Fruit fly (Drosophila melanogaster): ENCODE data around the gene CG12355.

DNA sequence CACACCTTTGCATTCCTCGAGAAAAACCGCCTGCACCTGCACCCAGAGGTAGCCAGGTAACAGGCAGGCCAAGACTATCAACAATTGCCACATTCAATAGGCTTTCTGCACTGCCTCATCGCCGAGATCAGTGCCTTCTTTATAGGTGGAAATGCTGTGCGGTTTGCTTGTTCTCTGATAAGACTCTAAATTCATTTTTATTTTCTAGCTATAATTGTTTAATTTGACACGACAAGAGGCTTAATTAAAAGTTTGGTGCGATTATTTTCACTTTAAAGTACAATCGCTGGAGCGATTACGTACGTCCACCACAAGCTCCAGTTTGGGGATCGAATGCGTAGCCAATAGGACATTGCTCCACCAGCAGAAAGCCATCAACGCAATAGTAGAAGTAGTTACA, 32.1 kb upstream of the CG12355 start, which contains the start of gene CG42729:
- TF ChIP-seq Pif1B (GFP tag; optimal IDR thresholded peaks at IDR 0.05) (no peak), CG13204 (GFP tag; optimal IDR thresholded peaks at IDR 0.05) (no peak), CG9948 (tag; optimal IDR thresholded peaks at IDR 0.05) (no peak), CG14655 (GFP tag; optimal IDR thresholded peaks at IDR 0.05) (no peak), CG10348 (GFP tag; IDR thresholded peaks at IDR 0.05) (no peak), CG4496 (GFP tag; IDR thresholded peaks at IDR 0.05) (no peak), Snoo (tag; optimal IDR thresholded peaks at IDR 0.05) (no peak), CG34367 (tag; optimal IDR thresholded peaks at IDR 0.05) (no peak), Ets98B (GFP tag; IDR thresholded peaks at IDR 0.05) (no peak)
